Fruit fly (Drosophila melanogaster) whole organism, pupa: Measurements from ENCODE around the gene CG43938.

Experiments
- CG10348 ChIP-seq: fragments of 200-800 bp; sonication (Bioruptor generic); IDR thresholded peaks from 2 replicates; pipeline ENCODE4 v1.3.6; 2022; ENCODE audit warnings: missing biosample characterization, missing genetic modification characterization
- CG12605 ChIP-seq: fragments of 200-800 bp; sonication (Bioruptor generic); IDR thresholded peaks from 2 replicates; pipeline ENCODE4 v1.3.6; 2022; ENCODE audit warnings: missing biosample characterization, missing genetic modification characterization
- CG14655 ChIP-seq: fragments of 200-800 bp; sonication (Bioruptor generic); optimal IDR thresholded peaks from 3 replicates; lab custom pipeline; 2017; ENCODE audit warnings: mild to moderate bottlenecking, missing biosample characterization, missing genetic modification reagents, missing genetic modification characterization
- CG17806 ChIP-seq: fragments of 200-800 bp; sonication (Bioruptor generic); optimal IDR thresholded peaks from 2 replicates; lab custom pipeline; 2018; ENCODE audit warnings: missing biosample characterization, mild to moderate bottlenecking, missing genetic modification characterization, moderate library complexity
- CG34367 ChIP-seq: fragments of 200-800 bp; sonication (Bioruptor generic); optimal IDR thresholded peaks from 2 replicates; lab custom pipeline; 2018; ENCODE audit warnings: missing biosample characterization, mild to moderate bottlenecking, missing genetic modification characterization
- CG4496 ChIP-seq: fragments of 200-800 bp; sonication (Bioruptor generic); IDR thresholded peaks from 3 replicates; pipeline ENCODE4 v1.3.6; 2022; ENCODE audit warnings: missing biosample characterization, missing genetic modification characterization
- CG8159 ChIP-seq: fragments of 200-800 bp; sonication (Bioruptor generic); optimal IDR thresholded peaks from 3 replicates; lab custom pipeline; 2018; ENCODE audit warnings: missing biosample characterization, mild to moderate bottlenecking, missing genetic modification characterization, moderate library complexity
- CG9948 ChIP-seq: fragments of 200-800 bp; sonication (Bioruptor generic); optimal IDR thresholded peaks from 2 replicates; lab custom pipeline; 2018; ENCODE audit warnings: missing biosample characterization, mild to moderate bottlenecking, missing genetic modification characterization, moderate library complexity
- D1 ChIP-seq: fragments of 200-800 bp; sonication (Bioruptor generic); optimal IDR thresholded peaks from 2 replicates; lab custom pipeline; 2018; ENCODE audit warnings: missing biosample characterization, mild to moderate bottlenecking, missing genetic modification characterization, moderate library complexity
- EcR ChIP-seq: fragments of 200-800 bp; sonication (Bioruptor generic); optimal IDR thresholded peaks from 3 replicates; lab custom pipeline; 2019; ENCODE audit warnings: missing biosample characterization, missing genetic modification characterization, mild to moderate bottlenecking, moderate library complexity, missing genetic modification reagents
- Pif1A ChIP-seq: fragments of 200-800 bp; sonication (Bioruptor generic); optimal IDR thresholded peaks from 3 replicates; lab custom pipeline; 2016; ENCODE audit warnings: missing biosample characterization, missing genetic modification characterization
- rn ChIP-seq: fragments of 200-800 bp; sonication (Bioruptor generic); IDR thresholded peaks from 2 replicates; pipeline ENCODE4 v1.3.6; 2022; ENCODE audit warnings: missing biosample characterization, missing genetic modification characterization

- TF ChIP-seq CG8159 (tag; lab: Kevin White, UChicago) = no peak
- no peak for TF ChIP-seq Pif1A (GFP tag; lab: Kevin White, UChicago)
- no peak for TF ChIP-seq CG34367
- no peak for TF ChIP-seq EcR
- no peak for TF ChIP-seq CG14655
- no peak for TF ChIP-seq D1 (tag; lab: Kevin White, UChicago)
- TF ChIP-seq CG9948 (tag; lab: Kevin White, UChicago) = no peak
- TF ChIP-seq CG12605 (GFP tag; lab: Robert Waterston, UW) = no peak
- no peak for TF ChIP-seq CG10348
- no peak for TF ChIP-seq rn (GFP tag; lab: Robert Waterston, UW)
- no peak for TF ChIP-seq CG4496
- TF ChIP-seq CG17806 (tag; lab: Kevin White, UChicago) = no peak
These were observed 32.6 kb upstream of the CG43938 start, which contains the start of gene CG33285 for dm6 chr3L:21088889-21089288.
